Worm (Caenorhabditis elegans): ENCODE measurements around the gene T13C2.3.
"Not testable (repeated sequence)": the region's sequence is repeated elsewhere in the genome, so short reads cannot be mapped to it uniquely, and the experiment has no call there.

The T13C2.3 gene

DNA sequence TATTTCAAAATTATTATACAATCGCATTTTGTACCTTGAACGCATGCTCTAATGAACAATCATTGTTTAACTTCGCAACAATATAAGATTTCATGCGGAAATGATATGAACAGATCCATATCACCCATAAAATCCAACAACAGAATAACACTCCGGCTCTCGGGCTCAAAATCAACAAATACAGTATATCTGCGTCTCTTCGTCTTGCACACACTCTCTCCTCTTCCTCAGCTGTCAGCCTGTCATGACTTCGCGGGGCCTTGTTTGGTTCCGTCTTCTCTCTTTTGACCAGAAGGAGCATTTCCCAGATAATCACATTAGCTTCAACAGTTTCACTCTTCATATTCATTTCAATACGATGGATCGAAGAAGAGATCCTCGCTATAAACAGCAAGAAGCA, 32.8 kb upstream of the T13C2.3 start, which contains the start of gene F41G3.3:
Gene F41G3.3 (plus strand): TSS at position 301 of the 400 bp plus-strand sequence.
- no peak for TF ChIP-seq ceh-14 (tag; optimal IDR thresholded peaks at IDR 0.05)
- no peak for TF ChIP-seq fkh-10 (GFP tag; optimal IDR thresholded peaks at IDR 0.05)
- no peak for TF ChIP-seq elt-2 (tag; optimal IDR thresholded peaks at IDR 0.05)
- no peak for TF ChIP-seq pha-4 (tag; optimal IDR thresholded peaks at IDR 0.05)
- no peak for TF ChIP-seq npax-4 (tag; optimal IDR thresholded peaks at IDR 0.05)
- no peak for TF ChIP-seq zip-5 (tag; optimal IDR thresholded peaks at IDR 0.05)
- no peak for TF ChIP-seq rnt-1 (tag; optimal IDR thresholded peaks at IDR 0.05)

ce11 chrII:6764734-6765133, 24.3 kb upstream of the T13C2.3 start, which contains the start of gene nlp-50:
Gene nlp-50 (plus strand): TSS chrII:6765034.
- TF ChIP-seq ceh-14 (tag; optimal IDR thresholded peaks at IDR 0.05): no peak
- no peak for TF ChIP-seq Y22D7AL.16 (tag; optimal IDR thresholded peaks at IDR 0.05)
- no peak for TF ChIP-seq ceh-30 (tag; optimal IDR thresholded peaks at IDR 0.05)
- no peak for TF ChIP-seq C38D4.7 (GFP tag; optimal IDR thresholded peaks at IDR 0.05)
- TF ChIP-seq pqm-1 (tag; optimal IDR thresholded peaks at IDR 0.05): no peak
- no peak for TF ChIP-seq F13H6.1 (tag; optimal IDR thresholded peaks at IDR 0.05)
- TF ChIP-seq mec-3 (tag; optimal IDR thresholded peaks at IDR 0.05; ENCODE audit: borderline replicate concordance): no peak

ce11 chrII:6768014-6768413, 21.0 kb upstream of the T13C2.3 start, which contains the start of gene F41G3.18:
Gene F41G3.18 (plus strand): TSS chrII:6768314.
- TF ChIP-seq F13H6.1 (tag; optimal IDR thresholded peaks at IDR 0.05): no peak

- TF ChIP-seq sdc-2 (tag; optimal IDR thresholded peaks at IDR 0.05) (no peak), pag-3 (tag; optimal IDR thresholded peaks at IDR 0.05; ENCODE audit: borderline replicate concordance) (no peak), pha-2 (tag; optimal IDR thresholded peaks at IDR 0.05) (no peak), unc-55 (GFP tag; optimal IDR thresholded peaks at IDR 0.05) (no peak), ref-2 (tag; optimal IDR thresholded peaks at IDR 0.05) (no peak), syd-9 (tag; optimal IDR thresholded peaks at IDR 0.05) (no peak), hlh-8 (tag; optimal IDR thresholded peaks at IDR 0.05) (no peak)
Measured at ce11 chrII:6770030-6770429, 19.0 kb upstream of the T13C2.3 start.

- TF ChIP-seq nfya-1 (tag; optimal IDR thresholded peaks at IDR 0.05) (no peak), ztf-16 (tag; optimal IDR thresholded peaks at IDR 0.05) (no peak), ceh-2 (tag; optimal IDR thresholded peaks at IDR 0.05) (no peak), ama-1 (optimal IDR thresholded peaks at IDR 0.05) (no peak), hlh-13 (GFP tag; optimal IDR thresholded peaks at IDR 0.05) (no peak), tbx-7 (tag; optimal IDR thresholded peaks at IDR 0.05) (no peak), unc-42 (tag; optimal IDR thresholded peaks at IDR 0.05) (peak; percentile 29), pag-3 (tag; optimal IDR thresholded peaks at IDR 0.05; ENCODE audit: borderline replicate concordance) (no peak), pha-2 (tag; optimal IDR thresholded peaks at IDR 0.05) (no peak), ceh-45 (GFP tag; IDR thresholded peaks at IDR 0.05) (no peak), unc-3 (GFP tag; conservative IDR thresholded peaks at IDR 0.05) (no peak), unc-3 (tag; optimal IDR thresholded peaks at IDR 0.05) (peak; percentile 34), hlh-6 (tag; optimal IDR thresholded peaks at IDR 0.05) (no peak), sox-2 (GFP tag; IDR thresholded peaks at IDR 0.05) (no peak)
Measured at ce11 chrII:6772482-6772881, 16.6 kb upstream of the T13C2.3 start.

DNA sequence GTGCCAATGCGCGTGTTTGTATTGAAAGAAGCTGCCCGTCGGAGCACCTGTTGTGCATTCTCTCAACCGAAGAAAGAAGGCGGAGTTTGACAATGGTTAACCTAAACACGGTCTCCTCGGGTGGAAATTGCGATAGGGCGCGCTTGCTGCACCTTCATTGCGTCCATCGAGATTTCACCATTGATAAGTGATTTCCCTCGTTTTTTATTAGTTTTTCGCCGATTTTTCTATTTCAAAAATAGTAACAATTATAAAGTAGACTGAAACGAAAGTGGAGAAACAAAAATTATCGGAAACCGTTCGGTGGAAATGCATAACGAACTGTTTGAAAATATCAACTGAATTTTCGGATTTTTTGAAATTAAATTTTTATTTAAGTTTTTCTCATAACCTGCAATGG, 14.0 kb upstream of the T13C2.3 start, which contains the start of gene agr-1:
Gene agr-1 (minus strand): TSS at position 101 of the 400 bp plus-strand sequence.
- TF ChIP-seq lin-11 (tag; optimal IDR thresholded peaks at IDR 0.05); elt-4 (tag; optimal IDR thresholded peaks at IDR 0.05); ceh-6 (GFP tag; optimal IDR thresholded peaks at IDR 0.05): not testable (repeated sequence)
